Fruit fly (Drosophila melanogaster) whole organism, prepupa: ENCODE results near the gene cerv.

Experiments used
- CG11294 ChIP-seq: fragments of 200-800 bp; sonication (Bioruptor generic); IDR thresholded peaks from 2 replicates; pipeline ENCODE4 v1.3.6; 2022; ENCODE audit warnings: missing biosample characterization, missing genetic modification characterization
- CG11762 ChIP-seq: fragments of 200-800 bp; sonication (Bioruptor generic); optimal IDR thresholded peaks from 3 replicates; lab custom pipeline; 2016; ENCODE audit warnings: missing biosample characterization, missing genetic modification characterization; ENCODE audit not compliant: insufficient read depth
- CG11902 ChIP-seq: fragments of 200-800 bp; sonication (Bioruptor generic); optimal IDR thresholded peaks from 3 replicates; lab custom pipeline; 2016; ENCODE audit warnings: missing biosample characterization, missing genetic modification characterization
- CG15336 ChIP-seq: fragments of 200-800 bp; sonication (Bioruptor generic); IDR thresholded peaks from 2 replicates; pipeline ENCODE4 v1.3.6; 2022; ENCODE audit warnings: missing biosample characterization, missing genetic modification characterization
- CG16779 ChIP-seq: fragments of 200-800 bp; sonication (Bioruptor generic); optimal IDR thresholded peaks from 3 replicates; lab custom pipeline; 2017; ENCODE audit warnings: missing biosample characterization, mild to moderate bottlenecking, missing genetic modification characterization
- CG3032 ChIP-seq: fragments of 200-800 bp; optimal IDR thresholded peaks from 2 replicates; lab custom pipeline; 2019; ENCODE audit warnings: missing biosample characterization, mild to moderate bottlenecking, missing genetic modification characterization, moderate library complexity
- CG31627 ChIP-seq: fragments of 200-800 bp; sonication (Bioruptor generic); optimal IDR thresholded peaks from 3 replicates; lab custom pipeline; 2016; ENCODE audit warnings: missing biosample characterization, missing genetic modification characterization
- CG32006 ChIP-seq: fragments of 200-800 bp; sonication (Bioruptor generic); optimal IDR thresholded peaks from 3 replicates; lab custom pipeline; 2017; ENCODE audit warnings: missing biosample characterization, mild to moderate bottlenecking, missing genetic modification characterization
- CG3919 ChIP-seq: fragments of 200-800 bp; sonication (Bioruptor generic); optimal IDR thresholded peaks from 3 replicates; lab custom pipeline; 2016; ENCODE audit warnings: missing biosample characterization, missing genetic modification characterization
- CG4318 ChIP-seq: fragments of 200-800 bp; sonication (Bioruptor generic); optimal IDR thresholded peaks from 3 replicates; lab custom pipeline; 2017; ENCODE audit warnings: missing biosample characterization, mild to moderate bottlenecking, missing genetic modification characterization
- CG6276 ChIP-seq: fragments of 200-800 bp; sonication (Bioruptor generic); optimal IDR thresholded peaks from 2 replicates; lab custom pipeline; 2017; ENCODE audit warnings: missing biosample characterization, mild to moderate bottlenecking, missing genetic modification characterization
- CG6792 ChIP-seq: fragments of 200-800 bp; sonication (Bioruptor generic); optimal IDR thresholded peaks from 3 replicates; lab custom pipeline; 2016; ENCODE audit warnings: missing biosample characterization, missing genetic modification characterization
- CG6808 ChIP-seq: fragments of 200-800 bp; sonication (Bioruptor generic); optimal IDR thresholded peaks from 3 replicates; lab custom pipeline; 2017; ENCODE audit warnings: missing biosample characterization, missing genetic modification characterization, mild to moderate bottlenecking, moderate library complexity, missing genetic modification reagents
- CG6854 ChIP-seq: fragments of 200-800 bp; sonication (Bioruptor generic); optimal IDR thresholded peaks from 2 replicates; lab custom pipeline; 2017; ENCODE audit warnings: missing biosample characterization, mild to moderate bottlenecking, missing genetic modification characterization
- CG7368 ChIP-seq: fragments of 200-800 bp; sonication (Bioruptor generic); optimal IDR thresholded peaks from 3 replicates; lab custom pipeline; 2016; ENCODE audit warnings: missing biosample characterization, missing genetic modification characterization
- CG8119 ChIP-seq: fragments of 200-800 bp; sonication (Bioruptor generic); IDR thresholded peaks from 3 replicates; pipeline ENCODE4 v1.3.6; 2022; ENCODE audit warnings: missing biosample characterization, missing genetic modification characterization
- CG8319 ChIP-seq: fragments of 200-800 bp; sonication (Bioruptor generic); optimal IDR thresholded peaks from 3 replicates; lab custom pipeline; 2016; ENCODE audit warnings: missing biosample characterization, missing genetic modification characterization
- CG9139 ChIP-seq: fragments of 200-800 bp; sonication (Bioruptor generic); optimal IDR thresholded peaks from 3 replicates; lab custom pipeline; 2017; ENCODE audit warnings: missing biosample characterization, mild to moderate bottlenecking, missing genetic modification characterization
- Eip75B ChIP-seq: fragments of 200-800 bp; sonication (Bioruptor generic); optimal IDR thresholded peaks from 3 replicates; lab custom pipeline; 2016; ENCODE audit warnings: missing biosample characterization, missing genetic modification characterization
- Eip78C ChIP-seq: fragments of 200-800 bp; sonication (Bioruptor generic); peaks from one replicate; lab custom pipeline; 2016; ENCODE audit warnings: missing biosample characterization, missing genetic modification characterization
- Eip93F ChIP-seq: fragments of 200-800 bp; sonication (Bioruptor generic); optimal IDR thresholded peaks from 2 replicates; lab custom pipeline; 2016; ENCODE audit warnings: missing biosample characterization, mild to moderate bottlenecking, missing genetic modification characterization
- Ets21C ChIP-seq: fragments of 200-800 bp; sonication (Bioruptor generic); optimal IDR thresholded peaks from 3 replicates; lab custom pipeline; 2016; ENCODE audit warnings: missing biosample characterization, missing genetic modification characterization
- Ets96B ChIP-seq: fragments of 200-800 bp; optimal IDR thresholded peaks from 2 replicates; lab custom pipeline; 2019; ENCODE audit warnings: missing biosample characterization, mild to moderate bottlenecking, missing genetic modification characterization, moderate library complexity
- Gug ChIP-seq: fragments of 200-800 bp; sonication (Bioruptor generic); IDR thresholded peaks from 2 replicates; pipeline ENCODE4 v1.3.6; 2022; ENCODE audit warnings: missing biosample characterization, missing genetic modification characterization
- Hr38 ChIP-seq: sonication (Bioruptor generic); optimal IDR thresholded peaks from 2 replicates; lab custom pipeline; 2016; ENCODE audit warnings: missing biosample characterization, missing genetic modification characterization
- Met ChIP-seq: fragments of 200-800 bp; sonication (Bioruptor generic); optimal IDR thresholded peaks from 3 replicates; lab custom pipeline; 2016; ENCODE audit warnings: missing biosample characterization, missing genetic modification characterization
- OdsH ChIP-seq: fragments of 200-800 bp; sonication (Bioruptor generic); optimal IDR thresholded peaks from 3 replicates; lab custom pipeline; 2016; ENCODE audit warnings: missing biosample characterization, missing genetic modification characterization
- Smox ChIP-seq: fragments of 200-800 bp; sonication (Bioruptor generic); optimal IDR thresholded peaks from 3 replicates; lab custom pipeline; 2016; ENCODE audit warnings: missing biosample characterization, missing genetic modification characterization
- Sox102F ChIP-seq: fragments of 200-800 bp; sonication (Bioruptor generic); optimal IDR thresholded peaks from 2 replicates; lab custom pipeline; 2016; ENCODE audit warnings: missing biosample characterization, mild to moderate bottlenecking, missing genetic modification characterization
- Sox15 ChIP-seq: fragments of 200-800 bp; sonication (Bioruptor generic); optimal IDR thresholded peaks from 3 replicates; lab custom pipeline; 2016; ENCODE audit warnings: missing biosample characterization, missing genetic modification characterization
- achi ChIP-seq: fragments of 200-800 bp; sonication (Bioruptor generic); optimal IDR thresholded peaks from 3 replicates; lab custom pipeline; 2016; ENCODE audit warnings: missing biosample characterization, missing genetic modification characterization
- acj6 ChIP-seq: fragments of 200-800 bp; sonication (Bioruptor generic); optimal IDR thresholded peaks from 3 replicates; lab custom pipeline; 2016; ENCODE audit warnings: missing biosample characterization, missing genetic modification characterization
- cyc ChIP-seq: fragments of 200-800 bp; sonication (Bioruptor generic); optimal IDR thresholded peaks from 3 replicates; lab custom pipeline; 2016; ENCODE audit warnings: missing biosample characterization, missing genetic modification characterization
- dac ChIP-seq: fragments of 200-800 bp; sonication (Bioruptor generic); optimal IDR thresholded peaks from 2 replicates; lab custom pipeline; 2017; ENCODE audit warnings: missing biosample characterization, mild to moderate bottlenecking, missing genetic modification characterization
- dsx ChIP-seq: fragments of 200-800 bp; optimal IDR thresholded peaks from 3 replicates; lab custom pipeline; 2019; ENCODE audit warnings: missing biosample characterization, mild to moderate bottlenecking, missing genetic modification characterization, moderate library complexity; ENCODE audit not compliant: poor library complexity, severe bottlenecking
- eg ChIP-seq: fragments of 200-800 bp; sonication (Bioruptor generic); IDR thresholded peaks from 3 replicates; pipeline ENCODE4 v1.3.6; 2022; ENCODE audit warnings: missing biosample characterization, missing genetic modification characterization
- esn ChIP-seq: fragments of 200-800 bp; sonication (Bioruptor generic); optimal IDR thresholded peaks from 2 replicates; lab custom pipeline; 2016; ENCODE audit warnings: missing biosample characterization, mild to moderate bottlenecking, missing genetic modification characterization, moderate library complexity
- fd59A ChIP-seq: fragments of 200-800 bp; sonication (Bioruptor generic); optimal IDR thresholded peaks from 2 replicates; lab custom pipeline; 2017; ENCODE audit warnings: missing biosample characterization, mild to moderate bottlenecking, missing genetic modification characterization, missing genetic modification reagents
- fd85E ChIP-seq: fragments of 200-800 bp; sonication (Bioruptor generic); optimal IDR thresholded peaks from 3 replicates; lab custom pipeline; 2016; ENCODE audit warnings: missing biosample characterization, missing genetic modification characterization
- fkh ChIP-seq: fragments of 200-800 bp; sonication (Bioruptor generic); optimal IDR thresholded peaks from 3 replicates; lab custom pipeline; 2017; ENCODE audit warnings: missing biosample characterization, mild to moderate bottlenecking, missing genetic modification characterization, moderate library complexity
- net ChIP-seq: fragments of 200-800 bp; sonication (Bioruptor generic); optimal IDR thresholded peaks from 3 replicates; lab custom pipeline; 2016; ENCODE audit warnings: missing biosample characterization, missing genetic modification characterization
- pdm3 ChIP-seq: fragments of 200-800 bp; sonication (Bioruptor generic); optimal IDR thresholded peaks from 3 replicates; lab custom pipeline; 2016; ENCODE audit warnings: missing biosample characterization, missing genetic modification characterization
- salr ChIP-seq, 2 experiments: fragments of 200-800 bp; sonication (Bioruptor generic); optimal IDR thresholded peaks; 3 replicates each; lab custom pipeline; 2016 to 2018; ENCODE audit warnings: missing biosample characterization in 2 of 2, missing genetic modification characterization in 2 of 2, mild to moderate bottlenecking in 1 of 2
- spab ChIP-seq: fragments of 200-800 bp; sonication (Bioruptor generic); optimal IDR thresholded peaks from 2 replicates; lab custom pipeline; 2017; ENCODE audit warnings: missing biosample characterization, mild to moderate bottlenecking, missing genetic modification characterization, missing genetic modification reagents
- topi ChIP-seq: fragments of 200-800 bp; sonication (Bioruptor generic); optimal IDR thresholded peaks from 3 replicates; lab custom pipeline; 2016; ENCODE audit warnings: missing biosample characterization, missing genetic modification characterization
- vri ChIP-seq: fragments of 200-800 bp; sonication (Bioruptor generic); optimal IDR thresholded peaks from 3 replicates; lab custom pipeline; 2016; ENCODE audit warnings: missing biosample characterization, mild to moderate bottlenecking, missing genetic modification characterization

The cerv gene

DNA sequence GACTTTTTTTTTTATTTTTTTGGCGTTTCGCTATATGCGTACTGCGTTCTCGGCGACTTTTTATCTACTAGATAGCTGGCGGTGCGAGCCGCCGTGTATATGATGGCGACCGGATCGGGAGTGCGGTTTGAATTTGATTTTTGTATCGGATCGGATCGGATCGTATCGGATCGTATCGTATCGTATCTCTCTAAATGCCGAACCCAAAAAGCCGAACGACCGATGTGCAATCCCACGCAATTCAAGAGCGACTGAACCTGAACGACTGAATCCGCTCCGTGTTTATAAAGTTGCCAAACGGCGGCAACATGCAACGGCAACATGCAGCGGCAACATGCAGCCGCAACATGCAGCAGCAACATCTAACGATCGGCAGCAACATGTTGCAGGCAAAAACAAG is 48.3 kb upstream of the cerv start (continued):
- TF ChIP-seq CG11902 (GFP tag; lab: Kevin White, UChicago) (peak; percentile 17), vri (GFP tag; lab: Kevin White, UChicago) (no peak), CG9139 (GFP tag; lab: Kevin White, UChicago) (no peak), CG32006 (GFP tag; lab: Kevin White, UChicago) (peak; percentile 2), Eip93F (GFP tag; lab: Kevin White, UChicago) (no peak), Eip75B (GFP tag; lab: Kevin White, UChicago) (no peak), Sox15 (GFP tag; lab: Kevin White, UChicago) (no peak), fd85E (GFP tag; lab: Kevin White, UChicago) (no peak), Met (GFP tag; lab: Kevin White, UChicago) (no peak), fd59A (GFP tag; lab: Kevin White, UChicago) (no peak), net (GFP tag; lab: Kevin White, UChicago) (no peak), CG16779 (tag; lab: Kevin White, UChicago) (no peak), topi (GFP tag; lab: Kevin White, UChicago) (no peak), achi (GFP tag; lab: Kevin White, UChicago) (no peak)

DNA sequence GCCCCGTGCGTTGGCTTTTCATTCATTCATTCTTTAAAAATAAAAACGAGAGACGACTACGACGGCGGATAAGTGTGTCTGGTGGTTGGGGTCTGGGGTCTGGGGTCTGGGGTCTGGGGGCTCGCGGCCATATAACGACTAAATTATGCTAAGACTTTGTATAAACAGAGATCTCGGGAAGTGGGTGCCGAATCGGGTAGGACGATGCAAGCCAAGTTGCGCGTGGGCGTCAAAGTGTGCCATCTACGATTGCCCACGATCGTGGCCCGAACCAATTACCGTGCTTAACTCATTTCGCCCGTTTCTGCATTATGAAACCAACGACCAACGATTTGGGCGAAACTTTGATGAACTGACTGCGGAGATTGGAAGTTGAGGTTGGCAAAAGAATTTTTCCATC is 45.8 kb upstream of the cerv start:
- no peak for TF ChIP-seq fd59A (GFP tag; lab: Kevin White, UChicago)

- TF ChIP-seq Ets96B (peak; percentile 69), CG32006 (GFP tag; lab: Kevin White, UChicago) (peak; percentile 89), CG6792 (GFP tag; lab: Kevin White, UChicago) (peak; percentile 87), CG6854 (GFP tag; lab: Kevin White, UChicago) (peak; percentile 61), CG8319 (GFP tag; lab: Kevin White, UChicago) (peak; percentile 62), CG9139 (GFP tag; lab: Kevin White, UChicago) (peak; percentile 67), fd85E (GFP tag; lab: Kevin White, UChicago) (no peak), vri (GFP tag; lab: Kevin White, UChicago) (peak; percentile 78), salr (GFP tag; optimal IDR thresholded peaks at IDR 0.05; lab: Kevin White, UChicago) (peak; percentile 47 to 59), topi (GFP tag; lab: Kevin White, UChicago) (peak; percentile 82), CG11762 (peak; percentile 46), Eip93F (GFP tag; lab: Kevin White, UChicago) (peak; percentile 75), CG31627 (GFP tag; lab: Kevin White, UChicago) (peak; percentile 84), cyc (peak; percentile 87), CG11294 (GFP tag; lab: Robert Waterston, UW) (peak; percentile 75), Gug (GFP tag; lab: Robert Waterston, UW) (peak; percentile 83), CG16779 (tag; lab: Kevin White, UChicago) (peak; percentile 74), CG6808 (peak; percentile 73), Smox (GFP tag; lab: Kevin White, UChicago) (peak; percentile 81), dac (GFP tag; lab: Kevin White, UChicago) (peak; percentile 74), fkh (GFP tag; lab: Kevin White, UChicago) (peak; percentile 17), spab (GFP tag; lab: Kevin White, UChicago) (peak; percentile 64), CG8119 (GFP tag; lab: Robert Waterston, UW) (peak; percentile 88), CG3919 (GFP tag; lab: Kevin White, UChicago) (peak; percentile 81), Met (GFP tag; lab: Kevin White, UChicago) (peak; percentile 88), esn (GFP tag; lab: Kevin White, UChicago) (peak; percentile 86), CG7368 (GFP tag; lab: Kevin White, UChicago) (peak; percentile 76), CG4318 (GFP tag; lab: Kevin White, UChicago) (peak; percentile 80), achi (GFP tag; lab: Kevin White, UChicago) (peak; percentile 76), Hr38 (peak; percentile 2), pdm3 (GFP tag; lab: Kevin White, UChicago) (peak; percentile 82), OdsH (GFP tag; lab: Kevin White, UChicago) (peak; percentile 85), Eip78C (GFP tag; lab: Kevin White, UChicago) (peak; percentile 96), CG3032 (tag; lab: Kevin White, UChicago) (peak; percentile 67), CG15336 (GFP tag; lab: Robert Waterston, UW) (peak; percentile 91), Sox102F (GFP tag; lab: Kevin White, UChicago) (peak; percentile 82), eg (GFP tag; lab: Robert Waterston, UW) (peak; percentile 94), CG6276 (GFP tag; lab: Kevin White, UChicago) (peak; percentile 78), dsx (peak; percentile 76), acj6 (GFP tag; lab: Kevin White, UChicago) (peak; percentile 75), Ets21C (GFP tag; lab: Kevin White, UChicago) (peak; percentile 74)
Measured at dm6 chrX:15622970-15623402, 45.0 kb upstream of the cerv start.
